Fruit fly (Drosophila melanogaster): ENCODE measurements around the gene rtet.

Gene rtet

dm6 chr3R:21067543-21067942, 40.7 kb upstream of the rtet start:
- TF ChIP-seq net (GFP tag; optimal IDR thresholded peaks at IDR 0.05) (no peak), vri (GFP tag; optimal IDR thresholded peaks at IDR 0.05) (peak; percentile 65), fd59A (GFP tag; optimal IDR thresholded peaks at IDR 0.05) (no peak)

dm6 chr3R:21069742-21070141, 38.5 kb upstream of the rtet start:
- TF ChIP-seq Blimp-1 (GFP tag; optimal IDR thresholded peaks at IDR 0.05) (no peak), CG3919 (GFP tag; optimal IDR thresholded peaks at IDR 0.05) (no peak), Gug (GFP tag; IDR thresholded peaks at IDR 0.05) (no peak), CG8119 (GFP tag; IDR thresholded peaks at IDR 0.05) (no peak), CG7368 (GFP tag; optimal IDR thresholded peaks at IDR 0.05) (no peak), CG8632 (GFP tag; optimal IDR thresholded peaks at IDR 0.05) (no peak)

- TF ChIP-seq fd85E (GFP tag; optimal IDR thresholded peaks at IDR 0.05): no peak
- no peak for TF ChIP-seq fd59A (GFP tag; optimal IDR thresholded peaks at IDR 0.05)
- TF ChIP-seq lz (GFP tag; optimal IDR thresholded peaks at IDR 0.05): no peak
- TF ChIP-seq CG15336 (GFP tag; IDR thresholded peaks at IDR 0.05): no peak
- no peak for TF ChIP-seq net (GFP tag; optimal IDR thresholded peaks at IDR 0.05)
- no peak for TF ChIP-seq ss (GFP tag; optimal IDR thresholded peaks at IDR 0.05)
- no peak for TF ChIP-seq CG6276 (GFP tag; optimal IDR thresholded peaks at IDR 0.05)
- no peak for TF ChIP-seq Hr38 (GFP tag; optimal IDR thresholded peaks at IDR 0.05)
- no peak for TF ChIP-seq Sox102F (GFP tag; optimal IDR thresholded peaks at IDR 0.05)
- no peak for TF ChIP-seq dsx (GFP tag; optimal IDR thresholded peaks at IDR 0.05; ENCODE audit: poor library complexity, severe bottlenecking)
- TF ChIP-seq Hr4 (GFP tag; optimal IDR thresholded peaks at IDR 0.05): no peak
- TF ChIP-seq CG7368 (GFP tag; optimal IDR thresholded peaks at IDR 0.05): no peak
Observed at dm6 chr3R:21071312-21071711, 36.9 kb upstream of the rtet start.

- TF ChIP-seq CG7368 (GFP tag; optimal IDR thresholded peaks at IDR 0.05) (no peak), achi (GFP tag; optimal IDR thresholded peaks at IDR 0.05) (no peak), Lpt (GFP tag; optimal IDR thresholded peaks at IDR 0.05) (no peak), CG1621 (tag; optimal IDR thresholded peaks at IDR 0.05) (no peak), CG6792 (GFP tag; optimal IDR thresholded peaks at IDR 0.05) (no peak), CG8319 (GFP tag; optimal IDR thresholded peaks at IDR 0.05) (no peak), eg (GFP tag; IDR thresholded peaks at IDR 0.05) (no peak), Hr38 (GFP tag; optimal IDR thresholded peaks at IDR 0.05) (no peak), lz (GFP tag; optimal IDR thresholded peaks at IDR 0.05) (no peak), dsx (GFP tag; optimal IDR thresholded peaks at IDR 0.05; ENCODE audit: poor library complexity, severe bottlenecking) (no peak), Ets21C (GFP tag; optimal IDR thresholded peaks at IDR 0.05) (no peak), CG32006 (GFP tag; optimal IDR thresholded peaks at IDR 0.05) (no peak), cyc (GFP tag; optimal IDR thresholded peaks at IDR 0.05) (no peak), Eip78C (GFP tag) (no peak), CG8632 (GFP tag; optimal IDR thresholded peaks at IDR 0.05) (no peak), CG6808 (GFP tag; optimal IDR thresholded peaks at IDR 0.05) (no peak), CG11294 (GFP tag; IDR thresholded peaks at IDR 0.05) (no peak), CG11762 (GFP tag; optimal IDR thresholded peaks at IDR 0.05; ENCODE audit: insufficient read depth) (no peak), Gug (GFP tag; IDR thresholded peaks at IDR 0.05) (no peak)
Observed at dm6 chr3R:21071943-21072500, 36.2 kb upstream of the rtet start.

- TF ChIP-seq CG6276 (GFP tag; optimal IDR thresholded peaks at IDR 0.05): no peak
Observed at dm6 chr3R:21073141-21073540, 35.1 kb upstream of the rtet start, which contains the start of gene r-l. Gene r-l, minus strand, starts transcription at chr3R:21073319.

- no peak for TF ChIP-seq ss (GFP tag; optimal IDR thresholded peaks at IDR 0.05)
- TF ChIP-seq CG8632 (GFP tag; optimal IDR thresholded peaks at IDR 0.05): no peak
- no peak for TF ChIP-seq Smox (GFP tag; optimal IDR thresholded peaks at IDR 0.05)
- TF ChIP-seq CG8319 (GFP tag; optimal IDR thresholded peaks at IDR 0.05): no peak
- TF ChIP-seq dac (GFP tag; optimal IDR thresholded peaks at IDR 0.05): no peak
- TF ChIP-seq CG6163 (GFP tag; IDR thresholded peaks at IDR 0.05): no peak
- TF ChIP-seq CG1621 (tag; optimal IDR thresholded peaks at IDR 0.05): no peak
- no peak for TF ChIP-seq salr (GFP tag; optimal IDR thresholded peaks at IDR 0.05)
- no peak for TF ChIP-seq CG6808 (GFP tag; optimal IDR thresholded peaks at IDR 0.05)
- TF ChIP-seq vri (GFP tag; optimal IDR thresholded peaks at IDR 0.05): no peak
- no peak for TF ChIP-seq CG34406 (GFP tag; optimal IDR thresholded peaks at IDR 0.05)
- no peak for TF ChIP-seq CG3919 (GFP tag; optimal IDR thresholded peaks at IDR 0.05)
- no peak for TF ChIP-seq topi (GFP tag; optimal IDR thresholded peaks at IDR 0.05)
- no peak for TF ChIP-seq CG10631 (GFP tag; optimal IDR thresholded peaks at IDR 0.05)
Observed at dm6 chr3R:21073707-21074106, 34.5 kb upstream of the rtet start, which contains the start of gene dmrt93B. Gene dmrt93B, plus strand, starts transcription at chr3R:21074007.
